Fruit fly (Drosophila melanogaster) whole organism, embryonic: Measurements from ENCODE around the gene Prp39.

Source experiments
- CG10543 ChIP-seq: fragments of 200-800 bp; sonication (Bioruptor generic); optimal IDR thresholded peaks from 3 replicates; lab custom pipeline; 2017; ENCODE audit warnings: missing biosample characterization, mild to moderate bottlenecking, missing genetic modification characterization, moderate library complexity
- CG11723 ChIP-seq: fragments of 200-800 bp; sonication (Bioruptor generic); optimal IDR thresholded peaks from 2 replicates; lab custom pipeline; 2017; ENCODE audit warnings: missing biosample characterization, mild to moderate bottlenecking, missing genetic modification characterization
- CG12071 ChIP-seq: fragments of 200-800 bp; sonication (Bioruptor generic); optimal IDR thresholded peaks from 3 replicates; lab custom pipeline; 2018; ENCODE audit warnings: missing biosample characterization, mild to moderate bottlenecking, missing genetic modification characterization
- CG12744 ChIP-seq: fragments of 200-800 bp; sonication (Bioruptor generic); optimal IDR thresholded peaks from 2 replicates; lab custom pipeline; 2016; ENCODE audit warnings: missing biosample characterization, missing genetic modification characterization
- CG18599 ChIP-seq: fragments of 200-800 bp; sonication (Bioruptor generic); optimal IDR thresholded peaks from 3 replicates; lab custom pipeline; 2017; ENCODE audit warnings: missing biosample characterization, missing genetic modification characterization, mild to moderate bottlenecking, moderate library complexity, missing genetic modification reagents
- CG2202 ChIP-seq: fragments of 200-800 bp; sonication (Bioruptor generic); optimal IDR thresholded peaks from 2 replicates; lab custom pipeline; 2018; ENCODE audit warnings: missing biosample characterization, mild to moderate bottlenecking, missing genetic modification characterization
- CG34376 ChIP-seq: fragments of 200-800 bp; sonication (Bioruptor generic); optimal IDR thresholded peaks from 2 replicates; lab custom pipeline; 2018; ENCODE audit warnings: missing biosample characterization, mild to moderate bottlenecking, missing genetic modification characterization
- CG42726 ChIP-seq: fragments of 200-800 bp; sonication (Bioruptor generic); IDR thresholded peaks from 2 replicates; pipeline ENCODE4 v1.3.6; 2022; ENCODE audit warnings: missing biosample characterization, missing genetic modification characterization; ENCODE audit not compliant: partially characterized antibody
- CG6791 ChIP-seq: fragments of 200-800 bp; sonication (Bioruptor generic); IDR thresholded peaks from 3 replicates; pipeline ENCODE4 v1.3.6; 2022; ENCODE audit warnings: missing biosample characterization, missing genetic modification characterization; ENCODE audit not compliant: partially characterized antibody
- CG7271 ChIP-seq: fragments of 200-800 bp; sonication (Bioruptor generic); optimal IDR thresholded peaks from 2 replicates; lab custom pipeline; 2018; ENCODE audit warnings: missing biosample characterization, mild to moderate bottlenecking, missing genetic modification characterization, moderate library complexity
- CG7963 ChIP-seq: fragments of 200-800 bp; sonication (Bioruptor generic); IDR thresholded peaks from 3 replicates; pipeline ENCODE4 v1.3.6; 2022; ENCODE audit warnings: missing biosample characterization, missing genetic modification characterization; ENCODE audit not compliant: partially characterized antibody
- D ChIP-seq, 2 experiments: fragments of 200-800 bp in 1 of 2; fragments of >200 bp in 1 of 2; sonication (Bioruptor generic) in 1 of 2; optimal IDR thresholded peaks; 2 replicates in 1 of 2; 3 replicates in 1 of 2; lab custom pipeline; 2017; ENCODE audit warnings: mild to moderate bottlenecking in 1 of 2, missing biosample characterization in 1 of 2, missing genetic modification characterization in 1 of 2, missing genetic modification reagents in 1 of 2
- Dad ChIP-seq: fragments of 200-800 bp; sonication (Bioruptor generic); optimal IDR thresholded peaks from 3 replicates; lab custom pipeline; 2016; ENCODE audit warnings: missing biosample characterization, missing genetic modification characterization
- Deaf1 ChIP-seq: fragments of 200-800 bp; optimal IDR thresholded peaks from 3 replicates; lab custom pipeline; 2019; ENCODE audit warnings: missing biosample characterization, mild to moderate bottlenecking, missing genetic modification characterization, moderate library complexity
- Dip2 ChIP-seq: fragments of 200-800 bp; sonication (Bioruptor generic); IDR thresholded peaks from 2 replicates; pipeline ENCODE4 v1.3.6; 2022; ENCODE audit warnings: missing biosample characterization, missing genetic modification characterization
- Dip3 ChIP-seq: fragments of 200-800 bp; sonication (Bioruptor generic); optimal IDR thresholded peaks from 3 replicates; lab custom pipeline; 2016; ENCODE audit warnings: missing biosample characterization, missing genetic modification characterization
- Doc3 ChIP-seq: fragments of 200-800 bp; sonication (Bioruptor generic); IDR thresholded peaks from 3 replicates; pipeline ENCODE4 v1.3.6; 2022; ENCODE audit warnings: missing biosample characterization, missing genetic modification characterization; ENCODE audit not compliant: partially characterized antibody
- Eip74EF ChIP-seq, 2 experiments: fragments of 200-800 bp in 1 of 2; fragments of >200 bp in 1 of 2; sonication (Bioruptor generic) in 1 of 2; optimal IDR thresholded peaks; 2 replicates each; lab custom pipeline; 2017 to 2019; ENCODE audit warnings: missing biosample characterization in 2 of 2, missing genetic modification characterization in 2 of 2, mild to moderate bottlenecking in 1 of 2, moderate library complexity in 1 of 2
- Gsc ChIP-seq: fragments of 200-800 bp; sonication (Bioruptor generic); IDR thresholded peaks from 2 replicates; pipeline ENCODE4 v1.3.6; 2022; ENCODE audit warnings: missing biosample characterization, missing genetic modification characterization
- Hmr ChIP-seq: fragments of 200-800 bp; sonication (Bioruptor generic); optimal IDR thresholded peaks from 3 replicates; lab custom pipeline; 2017; ENCODE audit warnings: mild to moderate bottlenecking, missing biosample characterization, missing genetic modification reagents, missing genetic modification characterization
- Jarid2 ChIP-seq: fragments of 200-800 bp; sonication (Bioruptor generic); optimal IDR thresholded peaks from 3 replicates; lab custom pipeline; 2017; ENCODE audit warnings: mild to moderate bottlenecking, missing biosample characterization, missing genetic modification reagents, missing genetic modification characterization
- Lim3 ChIP-seq: fragments of 200-800 bp; sonication (Bioruptor generic); IDR thresholded peaks from 2 replicates; pipeline ENCODE4 v1.3.6; 2022; ENCODE audit warnings: missing biosample characterization, missing genetic modification characterization
- MESR4 ChIP-seq: fragments of 200-800 bp; sonication (Bioruptor generic); optimal IDR thresholded peaks from 2 replicates; lab custom pipeline; 2018; ENCODE audit warnings: missing biosample characterization, mild to moderate bottlenecking, missing genetic modification characterization, moderate library complexity
- Meics ChIP-seq: fragments of 200-800 bp; sonication (Bioruptor generic); optimal IDR thresholded peaks from 2 replicates; lab custom pipeline; 2017; ENCODE audit warnings: missing biosample characterization, mild to moderate bottlenecking, missing genetic modification characterization
- Nf-YA ChIP-seq: fragments of 200-800 bp; sonication (Bioruptor generic); IDR thresholded peaks from 2 replicates; pipeline ENCODE4 v1.3.6; 2022; ENCODE audit warnings: missing biosample characterization, missing genetic modification characterization
- Xbp1 ChIP-seq: fragments of 200-800 bp; sonication (Bioruptor generic); optimal IDR thresholded peaks from 3 replicates; lab custom pipeline; 2016; ENCODE audit warnings: missing biosample characterization, mild to moderate bottlenecking, missing genetic modification characterization
- abd-A ChIP-seq: fragments of 200-800 bp; sonication (Bioruptor generic); optimal IDR thresholded peaks from 3 replicates; lab custom pipeline; 2019; ENCODE audit warnings: missing biosample characterization, mild to moderate bottlenecking, missing genetic modification characterization, moderate library complexity
- bowl ChIP-seq: fragments of 200-800 bp; sonication (Bioruptor generic); IDR thresholded peaks from 2 replicates; pipeline ENCODE4 v1.3.6; 2022; ENCODE audit warnings: missing biosample characterization, missing genetic modification characterization
- cad ChIP-seq: fragments of >200 bp; optimal IDR thresholded peaks from 2 replicates; lab custom pipeline; 2017; ENCODE audit warnings: missing biosample characterization, missing genetic modification characterization
- ci ChIP-seq: fragments of 200-800 bp; sonication (Bioruptor generic); IDR thresholded peaks from 3 replicates; pipeline ENCODE4 v1.3.6; 2022; ENCODE audit warnings: missing biosample characterization, missing genetic modification characterization
- crol ChIP-seq: fragments of 200-800 bp; sonication (Bioruptor generic); IDR thresholded peaks from 2 replicates; pipeline ENCODE4 v1.3.6; 2022; ENCODE audit warnings: missing biosample characterization, missing genetic modification characterization
- gcm ChIP-seq: fragments of 200-800 bp; sonication (Bioruptor generic); optimal IDR thresholded peaks from 2 replicates; lab custom pipeline; 2019; ENCODE audit warnings: missing biosample characterization, mild to moderate bottlenecking, missing genetic modification characterization, moderate library complexity
- gcm2 ChIP-seq: fragments of 200-800 bp; sonication (Bioruptor generic); optimal IDR thresholded peaks from 2 replicates; lab custom pipeline; 2016; ENCODE audit warnings: missing biosample characterization, missing genetic modification characterization
- grn ChIP-seq: fragments of 200-800 bp; sonication (Bioruptor generic); optimal IDR thresholded peaks from 3 replicates; lab custom pipeline; 2017; ENCODE audit warnings: missing biosample characterization, missing genetic modification characterization
- gro ChIP-seq: fragments of 200-800 bp; sonication (Bioruptor generic); optimal IDR thresholded peaks from 2 replicates; lab custom pipeline; 2016; ENCODE audit warnings: missing biosample characterization, missing genetic modification characterization
- insv ChIP-seq, 2 experiments: fragments of 200-800 bp; sonication (Bioruptor generic); optimal IDR thresholded peaks; 3 replicates each; lab custom pipeline; 2016 to 2018; ENCODE audit warnings: missing biosample characterization in 2 of 2, missing genetic modification characterization in 2 of 2
- kah ChIP-seq: fragments of 200-800 bp; sonication (Bioruptor generic); optimal IDR thresholded peaks from 2 replicates; lab custom pipeline; 2018; ENCODE audit warnings: missing biosample characterization, mild to moderate bottlenecking, missing genetic modification characterization
- lbe ChIP-seq: fragments of 200-800 bp; sonication (Bioruptor generic); optimal IDR thresholded peaks from 2 replicates; lab custom pipeline; 2016; ENCODE audit warnings: missing biosample characterization, mild to moderate bottlenecking, missing genetic modification characterization
- lola ChIP-seq, 3 experiments: fragments of >200 bp in 2 of 3; fragments of 200-800 bp in 1 of 3; sonication (Bioruptor generic) in 1 of 3; optimal IDR thresholded peaks; 2 replicates each; lab custom pipeline; 2017 to 2019; ENCODE audit warnings: missing biosample characterization in 3 of 3, missing genetic modification characterization in 3 of 3, mild to moderate bottlenecking in 1 of 3, moderate library complexity in 1 of 3
- phol ChIP-seq: fragments of 200-800 bp; sonication (Bioruptor generic); optimal IDR thresholded peaks from 3 replicates; lab custom pipeline; 2018; ENCODE audit warnings: missing biosample characterization, mild to moderate bottlenecking, missing genetic modification characterization, moderate library complexity
- pros ChIP-seq: fragments of 200-800 bp; sonication (Bioruptor generic); optimal IDR thresholded peaks from 3 replicates; lab custom pipeline; 2019; ENCODE audit warnings: missing biosample characterization, mild to moderate bottlenecking, missing genetic modification characterization, moderate library complexity
- sens ChIP-seq: fragments of 200-800 bp; sonication (Bioruptor generic); peaks from one replicate; lab custom pipeline; 2016; ENCODE audit warnings: missing biosample characterization, missing genetic modification characterization
- sens-2 ChIP-seq: fragments of 200-800 bp; sonication (Bioruptor generic); IDR thresholded peaks from 2 replicates; pipeline ENCODE4 v1.3.6; 2022; ENCODE audit warnings: missing biosample characterization, missing genetic modification characterization
- seq ChIP-seq: fragments of 200-800 bp; sonication (Bioruptor generic); IDR thresholded peaks from 2 replicates; pipeline ENCODE4 v1.3.6; 2022; ENCODE audit warnings: missing biosample characterization, missing genetic modification characterization
- sim ChIP-seq: fragments of 200-800 bp; sonication (Bioruptor generic); IDR thresholded peaks from 2 replicates; pipeline ENCODE4 v1.3.6; 2022; ENCODE audit warnings: missing biosample characterization, missing genetic modification characterization
- sob ChIP-seq: fragments of 200-800 bp; sonication (Bioruptor generic); IDR thresholded peaks from 2 replicates; pipeline ENCODE4 v1.3.6; 2022; ENCODE audit warnings: missing biosample characterization, missing genetic modification characterization
- unc-4 ChIP-seq: fragments of 200-800 bp; sonication (Bioruptor generic); IDR thresholded peaks from 2 replicates; pipeline ENCODE4 v1.3.6; 2022; ENCODE audit warnings: missing biosample characterization, missing genetic modification characterization; ENCODE audit not compliant: partially characterized antibody
- z ChIP-seq: fragments of 200-800 bp; sonication (Bioruptor generic); IDR thresholded peaks from 3 replicates; pipeline ENCODE4 v1.3.6; 2022; ENCODE audit warnings: missing biosample characterization, missing genetic modification characterization

The Prp39 gene

DNA sequence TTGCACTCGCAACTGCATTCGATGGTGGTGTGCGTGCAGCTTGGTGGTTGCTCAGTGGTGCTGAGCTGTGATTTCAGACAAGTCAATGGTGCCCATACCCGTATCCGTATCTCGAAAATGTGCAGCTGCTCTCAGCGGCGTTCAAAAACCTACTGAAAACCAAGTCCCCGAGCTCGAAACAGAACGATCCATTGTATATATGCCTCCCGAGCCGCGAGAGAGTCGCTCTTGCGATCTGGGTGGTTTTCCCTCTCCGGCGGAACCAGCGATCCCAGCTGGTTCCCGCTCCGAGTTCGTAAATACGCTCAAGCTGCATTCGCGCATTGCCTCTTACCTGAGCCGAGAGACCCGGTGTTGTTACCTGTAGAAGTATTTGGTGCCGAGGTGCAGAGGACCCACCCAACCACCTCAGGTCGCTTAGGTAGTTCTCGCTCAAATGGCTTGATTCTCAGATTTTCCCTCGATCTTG lies 47.2 kb downstream of the Prp39 start, which contains the start of gene Inx3 (continued):
- TF ChIP-seq D (optimal IDR thresholded peaks at IDR 0.05; lab: Kevin White, UChicago) (peak; percentile 35), D (GFP tag; optimal IDR thresholded peaks at IDR 0.05; lab: Kevin White, UChicago) (no peak), CG11723 (GFP tag; lab: Kevin White, UChicago) (no peak), gcm (peak; percentile 60), CG10543 (GFP tag; lab: Kevin White, UChicago) (peak; percentile 38), crol (GFP tag; lab: Robert Waterston, UW) (0 out of 2 replicates have a peak, but pooled peaks have one; percentile 9), CG7271 (tag; lab: Kevin White, UChicago) (peak; percentile 40), abd-A (tag; lab: Kevin White, UChicago) (peak; percentile 8), Lim3 (GFP tag; lab: Robert Waterston, UW) (no peak), CG12071 (GFP tag; lab: Kevin White, UChicago) (no peak), grn (GFP tag; lab: Kevin White, UChicago) (peak; percentile 47), Dip3 (GFP tag; lab: Kevin White, UChicago) (no peak), Meics (peak; percentile 5), lbe (GFP tag; lab: Kevin White, UChicago) (peak; percentile 71), CG18599 (GFP tag; lab: Kevin White, UChicago) (no peak), kah (peak; percentile 55), Hmr (peak; percentile 9), sim (GFP tag; lab: Robert Waterston, UW) (0 out of 2 replicates have a peak, but pooled peaks have one; percentile 19), Xbp1 (GFP tag; lab: Kevin White, UChicago) (no peak), ci (GFP tag; lab: Robert Waterston, UW) (peak; percentile 76; the same call in 2 of the 3 replicates), Dip2 (GFP tag; lab: Robert Waterston, UW) (no peak), Nf-YA (GFP tag; lab: Robert Waterston, UW) (no peak), insv (GFP tag; optimal IDR thresholded peaks at IDR 0.05; lab: Kevin White, UChicago) (peak in 1 of 2 experiments; percentile 59), unc-4 (GFP tag; lab: Robert Waterston, UW) (0 out of 2 replicates have a peak, but pooled peaks have one; percentile 14), lola (GFP tag; optimal IDR thresholded peaks at IDR 0.05; lab: Kevin White, UChicago) (no peak), phol (tag; lab: Kevin White, UChicago) (no peak), Eip74EF (GFP tag; optimal IDR thresholded peaks at IDR 0.05; lab: Kevin White, UChicago) (no peak), Deaf1 (tag; lab: Kevin White, UChicago) (peak; percentile 75), MESR4 (GFP tag; lab: Kevin White, UChicago) (peak; percentile 21), Jarid2 (peak; percentile 89), CG12744 (GFP tag; lab: Kevin White, UChicago) (no peak), bowl (GFP tag; lab: Robert Waterston, UW) (no peak), CG34376 (GFP tag; lab: Kevin White, UChicago) (peak; percentile 17), cad (GFP tag; lab: Kevin White, UChicago) (no peak), sob (GFP tag; lab: Robert Waterston, UW) (0 out of 2 replicates have a peak, but pooled peaks have one; percentile 5), Gsc (no peak), gcm2 (GFP tag; lab: Kevin White, UChicago) (no peak), seq (peak; percentile 28; the same call in 1 of the 2 replicates), sens (GFP tag; lab: Kevin White, UChicago) (peak; percentile 86), CG42726 (GFP tag; lab: Robert Waterston, UW) (0 out of 2 replicates have a peak, but pooled peaks have one; percentile 44), z (GFP tag; lab: Robert Waterston, UW) (peak; percentile 86), gro (GFP tag; lab: Kevin White, UChicago) (no peak), Dad (no peak), pros (GFP tag; lab: Kevin White, UChicago) (peak; percentile 69), CG6791 (0 out of 3 replicates have a peak, but pooled peaks have one; percentile 24), CG7963 (no peak), sens-2 (GFP tag; lab: Robert Waterston, UW) (peak; percentile 76), CG2202 (peak; percentile 13), Doc3 (GFP tag; lab: Robert Waterston, UW) (0 out of 3 replicates have a peak, but pooled peaks have one; percentile 20)
